Fruit fly (Drosophila melanogaster) whole organism, embryonic: ENCODE results near the gene Rai1.

Experiments used
- ATbp ChIP-seq: fragments of 200-800 bp; sonication (Bioruptor generic); optimal IDR thresholded peaks from 2 replicates; lab custom pipeline; 2017; ENCODE audit warnings: missing biosample characterization, mild to moderate bottlenecking, missing genetic modification characterization, missing genetic modification reagents
- Ada2b ChIP-seq: fragments of 200-800 bp; sonication (Bioruptor generic); IDR thresholded peaks from 2 replicates; pipeline ENCODE4 v1.3.6; 2022; ENCODE audit warnings: missing biosample characterization, missing genetic modification characterization
- CG11085 ChIP-seq: fragments of 200-800 bp; sonication (Bioruptor generic); IDR thresholded peaks from 2 replicates; pipeline ENCODE4 v1.3.6; 2022; ENCODE audit warnings: missing biosample characterization, missing genetic modification characterization
- CG12071 ChIP-seq: fragments of 200-800 bp; sonication (Bioruptor generic); optimal IDR thresholded peaks from 3 replicates; lab custom pipeline; 2018; ENCODE audit warnings: missing biosample characterization, mild to moderate bottlenecking, missing genetic modification characterization
- CG12744 ChIP-seq: fragments of 200-800 bp; sonication (Bioruptor generic); optimal IDR thresholded peaks from 2 replicates; lab custom pipeline; 2016; ENCODE audit warnings: missing biosample characterization, missing genetic modification characterization
- CG14441 ChIP-seq: fragments of 200-800 bp; sonication (Bioruptor generic); IDR thresholded peaks from 2 replicates; pipeline ENCODE4 v1.3.6; 2022; ENCODE audit warnings: missing biosample characterization, missing genetic modification characterization
- CG15696 ChIP-seq: fragments of 200-800 bp; sonication (Bioruptor generic); optimal IDR thresholded peaks from 2 replicates; lab custom pipeline; 2019; ENCODE audit warnings: missing biosample characterization, mild to moderate bottlenecking, missing genetic modification characterization, moderate library complexity
- CG1602 ChIP-seq: fragments of 200-800 bp; sonication (Bioruptor generic); optimal IDR thresholded peaks from 3 replicates; lab custom pipeline; 2016; ENCODE audit warnings: missing biosample characterization, missing genetic modification characterization
- CG32532 ChIP-seq: fragments of 200-800 bp; sonication (Bioruptor generic); IDR thresholded peaks from 2 replicates; pipeline ENCODE4 v1.3.6; 2022; ENCODE audit warnings: missing biosample characterization, missing genetic modification characterization
- CG3281 ChIP-seq: fragments of 200-800 bp; sonication (Bioruptor generic); optimal IDR thresholded peaks from 3 replicates; lab custom pipeline; 2017; ENCODE audit warnings: missing biosample characterization, mild to moderate bottlenecking, missing genetic modification characterization
- CG4854 ChIP-seq: fragments of 200-800 bp; sonication (Bioruptor generic); optimal IDR thresholded peaks from 2 replicates; lab custom pipeline; 2016; ENCODE audit warnings: missing biosample characterization, missing genetic modification characterization, inconsistent platforms
- CG5245 ChIP-seq: fragments of 200-800 bp; sonication (Bioruptor generic); optimal IDR thresholded peaks from 3 replicates; lab custom pipeline; 2016; ENCODE audit warnings: missing biosample characterization, missing genetic modification characterization
- CG6272 ChIP-seq: fragments of 200-800 bp; sonication (Bioruptor generic); IDR thresholded peaks from 2 replicates; pipeline ENCODE4 v1.3.6; 2022; ENCODE audit warnings: missing biosample characterization, missing genetic modification characterization
- CG6854 ChIP-seq: fragments of 200-800 bp; sonication (Bioruptor generic); optimal IDR thresholded peaks from 3 replicates; lab custom pipeline; 2017; ENCODE audit warnings: missing biosample characterization, mild to moderate bottlenecking, missing genetic modification characterization
- CG7556 ChIP-seq: fragments of 200-800 bp; sonication (Bioruptor generic); optimal IDR thresholded peaks from 2 replicates; lab custom pipeline; 2017; ENCODE audit warnings: missing biosample characterization, mild to moderate bottlenecking, missing genetic modification characterization
- CG7839 ChIP-seq: fragments of 200-800 bp; sonication (Bioruptor generic); optimal IDR thresholded peaks from 3 replicates; lab custom pipeline; 2018; ENCODE audit warnings: missing biosample characterization, mild to moderate bottlenecking, missing genetic modification characterization, moderate library complexity
- CG8290 ChIP-seq, 3 experiments: fragments of 200-800 bp; sonication (Bioruptor generic); optimal IDR thresholded peaks; 2 replicates each; lab custom pipeline; 2016 to 2019; ENCODE audit warnings: missing biosample characterization in 3 of 3, missing genetic modification characterization in 3 of 3, mild to moderate bottlenecking in 2 of 3, moderate library complexity in 1 of 3
- CG9932 ChIP-seq: fragments of 200-800 bp; sonication (Bioruptor generic); IDR thresholded peaks from 2 replicates; pipeline ENCODE4 v1.3.6; 2022; ENCODE audit warnings: missing biosample characterization, missing genetic modification characterization
- D19A ChIP-seq: fragments of 200-800 bp; optimal IDR thresholded peaks from 3 replicates; lab custom pipeline; 2019; ENCODE audit warnings: missing biosample characterization, mild to moderate bottlenecking, missing genetic modification characterization, moderate library complexity
- Dip3 ChIP-seq: fragments of 200-800 bp; sonication (Bioruptor generic); optimal IDR thresholded peaks from 3 replicates; lab custom pipeline; 2016; ENCODE audit warnings: missing biosample characterization, missing genetic modification characterization
- Ets65A ChIP-seq: fragments of 200-800 bp; sonication (Bioruptor generic); peaks from one replicate; lab custom pipeline; 2016; ENCODE audit warnings: missing biosample characterization, missing genetic modification characterization
- Fer3 ChIP-seq: fragments of 200-800 bp; sonication (Bioruptor generic); optimal IDR thresholded peaks from 2 replicates; lab custom pipeline; 2018; ENCODE audit warnings: missing biosample characterization, mild to moderate bottlenecking, missing genetic modification characterization, moderate library complexity
- H15 ChIP-seq: fragments of 200-800 bp; sonication (Bioruptor generic); IDR thresholded peaks from 3 replicates; pipeline ENCODE4 v1.3.6; 2022; ENCODE audit warnings: missing biosample characterization, missing genetic modification characterization
- HLH54F ChIP-seq: fragments of 200-800 bp; sonication (Bioruptor generic); optimal IDR thresholded peaks from 3 replicates; lab custom pipeline; 2016; ENCODE audit warnings: missing biosample characterization, missing genetic modification characterization
- Hey ChIP-seq: fragments of 200-800 bp; sonication (Bioruptor generic); optimal IDR thresholded peaks from 3 replicates; lab custom pipeline; 2018; ENCODE audit warnings: missing biosample characterization, mild to moderate bottlenecking, missing genetic modification characterization
- Hmr ChIP-seq: fragments of 200-800 bp; sonication (Bioruptor generic); optimal IDR thresholded peaks from 3 replicates; lab custom pipeline; 2017; ENCODE audit warnings: mild to moderate bottlenecking, missing biosample characterization, missing genetic modification reagents, missing genetic modification characterization
- Kr ChIP-seq: fragments of 200-800 bp; sonication (Bioruptor generic); optimal IDR thresholded peaks from 2 replicates; lab custom pipeline; 2017; ENCODE audit warnings: missing biosample characterization, mild to moderate bottlenecking, missing genetic modification characterization
- Rfx ChIP-seq: fragments of 200-800 bp; sonication (Bioruptor generic); IDR thresholded peaks from 2 replicates; pipeline ENCODE4 v1.3.6; 2022; ENCODE audit warnings: missing biosample characterization, missing genetic modification characterization
- Sin3A ChIP-seq: fragments of >200 bp; optimal IDR thresholded peaks from 2 replicates; lab custom pipeline; 2018
- Sox102F ChIP-seq: fragments of 200-800 bp; sonication (Bioruptor generic); optimal IDR thresholded peaks from 2 replicates; lab custom pipeline; 2018; ENCODE audit warnings: missing biosample characterization, mild to moderate bottlenecking, missing genetic modification characterization, moderate library complexity
- Spps ChIP-seq: fragments of 200-800 bp; sonication (Bioruptor generic); optimal IDR thresholded peaks from 2 replicates; lab custom pipeline; 2018; ENCODE audit warnings: missing biosample characterization, mild to moderate bottlenecking, missing genetic modification characterization
- Sry-β ChIP-seq: fragments of 200-800 bp; sonication (Bioruptor generic); optimal IDR thresholded peaks from 2 replicates; lab custom pipeline; 2018; ENCODE audit warnings: missing biosample characterization, mild to moderate bottlenecking, missing genetic modification characterization, moderate library complexity
- Sry-δ ChIP-seq: fragments of 200-800 bp; sonication (Bioruptor generic); optimal IDR thresholded peaks from 2 replicates; lab custom pipeline; 2016; ENCODE audit warnings: missing biosample characterization, missing genetic modification characterization
- YL-1 ChIP-seq: fragments of 200-800 bp; sonication (Bioruptor generic); optimal IDR thresholded peaks from 3 replicates; lab custom pipeline; 2017; ENCODE audit warnings: missing biosample characterization, mild to moderate bottlenecking, missing genetic modification characterization
- bbx ChIP-seq: fragments of 200-800 bp; sonication (Bioruptor generic); IDR thresholded peaks from 2 replicates; pipeline ENCODE4 v1.3.6; 2022; ENCODE audit warnings: missing biosample characterization, missing genetic modification characterization; ENCODE audit not compliant: partially characterized antibody
- chinmo ChIP-seq: fragments of 200-800 bp; sonication (Bioruptor generic); IDR thresholded peaks from 4 replicates; pipeline ENCODE4 v1.3.6; 2022; ENCODE audit warnings: missing biosample characterization, missing genetic modification characterization; ENCODE audit not compliant: partially characterized antibody
- crol ChIP-seq: fragments of 200-800 bp; sonication (Bioruptor generic); IDR thresholded peaks from 2 replicates; pipeline ENCODE4 v1.3.6; 2022; ENCODE audit warnings: missing biosample characterization, missing genetic modification characterization
- disco-r ChIP-seq: fragments of 200-800 bp; sonication (Bioruptor generic); optimal IDR thresholded peaks from 2 replicates; lab custom pipeline; 2016; ENCODE audit warnings: missing biosample characterization, missing genetic modification characterization
- dysf ChIP-seq: fragments of 200-800 bp; sonication (Bioruptor generic); IDR thresholded peaks from 3 replicates; pipeline ENCODE4 v1.3.6; 2022; ENCODE audit warnings: missing biosample characterization, missing genetic modification characterization
- esg ChIP-seq: fragments of 200-800 bp; sonication (Bioruptor generic); conservative IDR thresholded peaks from 2 replicates; pipeline ENCODE4 v1.3.6; 2022; ENCODE audit warnings: missing biosample characterization, missing genetic modification characterization
- eve ChIP-seq, 2 experiments: fragments of >200 bp; optimal IDR thresholded peaks; 2 replicates each; lab custom pipeline; 2017; ENCODE audit warnings: missing biosample characterization in 2 of 2, missing genetic modification characterization in 2 of 2
- eyg ChIP-seq: fragments of 200-800 bp; sonication (Bioruptor generic); optimal IDR thresholded peaks from 3 replicates; lab custom pipeline; 2016; ENCODE audit warnings: missing biosample characterization, missing genetic modification characterization
- fu2 ChIP-seq: fragments of 200-800 bp; sonication (Bioruptor generic); optimal IDR thresholded peaks from 2 replicates; lab custom pipeline; 2016; ENCODE audit warnings: missing biosample characterization, missing genetic modification characterization
- gro ChIP-seq: fragments of 200-800 bp; sonication (Bioruptor generic); optimal IDR thresholded peaks from 2 replicates; lab custom pipeline; 2016; ENCODE audit warnings: missing biosample characterization, missing genetic modification characterization
- ken ChIP-seq: fragments of 200-800 bp; sonication (Bioruptor generic); IDR thresholded peaks from 3 replicates; pipeline ENCODE4 v1.3.6; 2022; ENCODE audit warnings: missing biosample characterization, missing genetic modification characterization
- ro ChIP-seq: fragments of 200-800 bp; sonication (Bioruptor generic); IDR thresholded peaks from 2 replicates; pipeline ENCODE4 v1.3.6; 2022; ENCODE audit warnings: missing biosample characterization, missing genetic modification characterization
- sens ChIP-seq: fragments of 200-800 bp; sonication (Bioruptor generic); peaks from one replicate; lab custom pipeline; 2016; ENCODE audit warnings: missing biosample characterization, missing genetic modification characterization
- sima ChIP-seq: fragments of 200-800 bp; sonication (Bioruptor generic); optimal IDR thresholded peaks from 2 replicates; lab custom pipeline; 2016; ENCODE audit warnings: missing biosample characterization, missing genetic modification characterization
- tin ChIP-seq: fragments of 200-800 bp; sonication (Bioruptor generic); optimal IDR thresholded peaks from 3 replicates; lab custom pipeline; 2016; ENCODE audit warnings: missing biosample characterization, missing genetic modification characterization
- tio ChIP-seq: fragments of 200-800 bp; sonication (Bioruptor generic); optimal IDR thresholded peaks from 2 replicates; lab custom pipeline; 2017; ENCODE audit warnings: missing biosample characterization, missing genetic modification characterization, inconsistent platforms
- vvl ChIP-seq: fragments of 200-800 bp; sonication (Bioruptor generic); IDR thresholded peaks from 2 replicates; pipeline ENCODE4 v1.3.6; 2022; ENCODE audit warnings: missing biosample characterization, missing genetic modification characterization
- wor ChIP-seq: fragments of 200-800 bp; sonication (Bioruptor generic); IDR thresholded peaks from 2 replicates; pipeline ENCODE4 v1.3.6; 2022; ENCODE audit warnings: missing biosample characterization, missing genetic modification characterization
- z ChIP-seq: fragments of 200-800 bp; sonication (Bioruptor generic); IDR thresholded peaks from 3 replicates; pipeline ENCODE4 v1.3.6; 2022; ENCODE audit warnings: missing biosample characterization, missing genetic modification characterization

Rai1 gene

dm6 chrX:16808654-16809053, 5.5 kb upstream of the Rai1 start (continued):
- TF ChIP-seq HLH54F (GFP tag; lab: Kevin White, UChicago) (no peak), Hmr (GFP tag; lab: Kevin White, UChicago) (no peak), CG14441 (GFP tag; lab: Robert Waterston, UW) (peak; percentile 20; the same call in 1 of the 2 replicates), Ada2b (GFP tag; lab: Robert Waterston, UW) (no peak), crol (GFP tag; lab: Robert Waterston, UW) (no peak), CG1602 (GFP tag; lab: Kevin White, UChicago) (no peak), Sry-δ (GFP tag; lab: Kevin White, UChicago) (no peak), bbx (GFP tag; lab: Robert Waterston, UW) (no peak), ken (no peak), z (GFP tag; lab: Robert Waterston, UW) (no peak), chinmo (GFP tag; lab: Robert Waterston, UW) (no peak), Dip3 (GFP tag; lab: Kevin White, UChicago) (peak; percentile 18), Hey (tag; lab: Kevin White, UChicago) (no peak), Ets65A (GFP tag; lab: Kevin White, UChicago) (peak; percentile 70), Kr (GFP tag; lab: Kevin White, UChicago) (no peak), Fer3 (tag; lab: Kevin White, UChicago) (no peak), sima (GFP tag; lab: Kevin White, UChicago) (no peak), CG9932 (no peak), CG32532 (GFP tag; lab: Robert Waterston, UW) (peak; percentile 14; the same call in 1 of the 2 replicates), CG15696 (tag; lab: Kevin White, UChicago) (no peak), Sry-β (GFP tag; lab: Kevin White, UChicago) (no peak), CG7839 (tag; lab: Kevin White, UChicago) (peak; percentile 35), tin (GFP tag; lab: Kevin White, UChicago) (no peak), CG11085 (GFP tag; lab: Robert Waterston, UW) (no peak), CG8290 (GFP tag; optimal IDR thresholded peaks at IDR 0.05; lab: Kevin White, UChicago) (no peak), CG8290 (tag; optimal IDR thresholded peaks at IDR 0.05; lab: Kevin White, UChicago) (no peak), YL-1 (GFP tag; lab: Kevin White, UChicago) (no peak), sens (GFP tag; lab: Kevin White, UChicago) (no peak), fu2 (no peak), dysf (GFP tag; lab: Robert Waterston, UW) (0 out of 3 replicates have a peak, but pooled peaks have one; percentile 19), CG7556 (peak; percentile 8), H15 (GFP tag; lab: Robert Waterston, UW) (0 out of 3 replicates have a peak, but pooled peaks have one; percentile 13), gro (GFP tag; lab: Kevin White, UChicago) (no peak), eve (GFP tag; optimal IDR thresholded peaks at IDR 0.05; lab: Kevin White, UChicago) (no peak), CG6272 (GFP tag; lab: Robert Waterston, UW) (no peak), CG3281 (no peak), CG12744 (no peak), CG12071 (GFP tag; lab: Kevin White, UChicago) (no peak), CG4854 (no peak), Rfx (GFP tag; lab: Robert Waterston, UW) (0 out of 2 replicates have a peak, but pooled peaks have one; percentile 12), CG5245 (GFP tag; lab: Kevin White, UChicago) (no peak), wor (no peak), ro (GFP tag; lab: Robert Waterston, UW) (no peak), Sin3A (lab: Kevin White, UChicago) (no peak), eyg (GFP tag; lab: Kevin White, UChicago) (no peak), disco-r (GFP tag; lab: Kevin White, UChicago) (no peak), D19A (tag; lab: Kevin White, UChicago) (no peak), vvl (no peak; the same call in 1 of the 2 replicates), Spps (tag; lab: Kevin White, UChicago) (no peak), CG6854 (GFP tag; lab: Kevin White, UChicago) (no peak), Sox102F (GFP tag; lab: Kevin White, UChicago) (no peak), tio (GFP tag; lab: Kevin White, UChicago) (no peak), ATbp (peak; percentile 2), esg (GFP tag; lab: Robert Waterston, UW) (0 out of 2 replicates have a peak, but pooled peaks have one; percentile 13)
